Worm (Caenorhabditis elegans) whole organism, young adult: ENCODE measurements around the gene bus-4.

ENCODE experiments used
- B0019.2 ChIP-seq: fragments of 200-800 bp; sonication (Bioruptor generic); conservative IDR thresholded peaks from 2 replicates; pipeline ENCODE4 v1.3.6; 2022; ENCODE audit warnings: missing genetic modification reagents, missing genetic modification characterization, missing compliant biosample characterization
- B0336.3 ChIP-seq: fragments of 200-800 bp; sonication (Bioruptor generic); IDR thresholded peaks from 2 replicates; pipeline ENCODE4 v1.3.6; 2022; ENCODE audit warnings: missing genetic modification characterization, missing compliant biosample characterization
- C06A6.2 ChIP-seq: fragments of 200-800 bp; sonication (Bioruptor generic); conservative IDR thresholded peaks from 2 replicates; pipeline ENCODE4 v1.3.6; 2022; ENCODE audit warnings: missing genetic modification characterization, missing compliant biosample characterization
- D2030.7 ChIP-seq: fragments of 200-800 bp; sonication (Bioruptor generic); IDR thresholded peaks from 2 replicates; pipeline ENCODE4 v1.3.6; 2022; ENCODE audit warnings: missing genetic modification reagents, missing genetic modification characterization, missing compliant biosample characterization
- F37B4.10 ChIP-seq: fragments of 200-800 bp; sonication (Bioruptor generic); IDR thresholded peaks from 2 replicates; pipeline ENCODE4 v1.3.6; 2022; ENCODE audit warnings: missing genetic modification characterization, missing compliant biosample characterization
- F39B2.1 ChIP-seq: fragments of 200-800 bp; sonication (Bioruptor generic); IDR thresholded peaks from 2 replicates; pipeline ENCODE4 v1.3.6; 2022; ENCODE audit warnings: missing genetic modification reagents, missing genetic modification characterization, missing compliant biosample characterization
- F57A8.1 ChIP-seq: fragments of 200-800 bp; sonication (Bioruptor generic); optimal IDR thresholded peaks from 2 replicates; lab custom pipeline; 2018; ENCODE audit warnings: mild to moderate bottlenecking, missing genetic modification characterization, moderate library complexity, missing compliant biosample characterization
- K11D2.4 ChIP-seq: fragments of 200-800 bp; sonication (Bioruptor generic); IDR thresholded peaks from 2 replicates; pipeline ENCODE4 v1.3.6; 2022; ENCODE audit warnings: missing genetic modification reagents, missing genetic modification characterization, missing compliant biosample characterization
- T26A5.8 ChIP-seq: sonication (generic microtip); optimal IDR thresholded peaks from 2 replicates; lab custom pipeline; 2016; ENCODE audit warnings: missing genetic modification characterization, missing compliant biosample characterization
- akir-1 ChIP-seq: fragments of 200-800 bp; sonication (Bioruptor generic); optimal IDR thresholded peaks from 2 replicates; lab custom pipeline; 2018; ENCODE audit warnings: mild to moderate bottlenecking, missing genetic modification characterization, moderate library complexity, missing compliant biosample characterization
- aptf-2 ChIP-seq: fragments of 200-800 bp; sonication (Bioruptor generic); conservative IDR thresholded peaks from 2 replicates; pipeline ENCODE4 v1.3.6; 2022; ENCODE audit warnings: missing genetic modification reagents, missing genetic modification characterization, missing compliant biosample characterization
- aptf-3 ChIP-seq: fragments of 200-800 bp; sonication (Bioruptor generic); IDR thresholded peaks from 2 replicates; pipeline ENCODE4 v1.3.6; 2022; ENCODE audit warnings: missing genetic modification characterization, missing compliant biosample characterization
- attf-3 ChIP-seq: fragments of 200-800 bp; sonication (Bioruptor generic); conservative IDR thresholded peaks from 2 replicates; pipeline ENCODE4 v1.3.6; 2022; ENCODE audit warnings: missing genetic modification reagents, missing genetic modification characterization, missing compliant biosample characterization
- attf-5 ChIP-seq: fragments of 200-800 bp; sonication (Bioruptor generic); optimal IDR thresholded peaks from 2 replicates; lab custom pipeline; 2018; ENCODE audit warnings: mild to moderate bottlenecking, missing genetic modification characterization, missing compliant biosample characterization
- bed-1 ChIP-seq: fragments of 200-800 bp; sonication (Bioruptor generic); IDR thresholded peaks from 2 replicates; pipeline ENCODE4 v1.3.6; 2022; ENCODE audit warnings: missing genetic modification reagents, missing genetic modification characterization, missing compliant biosample characterization
- cebp-1 ChIP-seq, 2 experiments: fragments of 200-800 bp in 1 of 2; sonication (Bioruptor generic) in 1 of 2; sonication (generic microtip) in 1 of 2; IDR thresholded peaks in 1 of 2; optimal IDR thresholded peaks in 1 of 2; 2 replicates each; pipeline versions ENCODE4 v1.3.6 to Lab custom; 2017 to 2022; ENCODE audit warnings: missing compliant biosample characterization in 2 of 2, missing genetic modification characterization in 2 of 2, mild to moderate bottlenecking in 1 of 2, missing genetic modification reagents in 1 of 2, moderate library complexity in 1 of 2
- ceh-91 ChIP-seq: fragments of 200-800 bp; sonication (Bioruptor generic); IDR thresholded peaks from 2 replicates; pipeline ENCODE4 v1.3.6; 2022; ENCODE audit warnings: missing genetic modification reagents, missing genetic modification characterization, missing compliant biosample characterization
- die-1 ChIP-seq: sonication (generic microtip); optimal IDR thresholded peaks from 2 replicates; lab custom pipeline; 2016; ENCODE audit warnings: missing genotype, mild to moderate bottlenecking, missing genetic modification characterization, missing compliant biosample characterization
- dox-1 ChIP-seq: fragments of 200-800 bp; sonication (Bioruptor generic); IDR thresholded peaks from 2 replicates; pipeline ENCODE4 v1.3.6; 2022; ENCODE audit warnings: missing genetic modification reagents, missing genetic modification characterization, missing compliant biosample characterization
- efl-1 ChIP-seq: fragments of 150-350 bp; optimal IDR thresholded peaks from 2 replicates; lab custom pipeline; 2014; ENCODE audit warnings: missing biosample characterization, missing genetic modification reagents, missing genetic modification characterization
- egrh-3 ChIP-seq: fragments of 200-800 bp; sonication (Bioruptor generic); IDR thresholded peaks from 2 replicates; pipeline ENCODE4 v1.3.6; 2022; ENCODE audit warnings: missing genetic modification reagents, missing genetic modification characterization, missing compliant biosample characterization
- gei-17 ChIP-seq: fragments of 200-800 bp; sonication (Bioruptor generic); optimal IDR thresholded peaks from 2 replicates; lab custom pipeline; 2018; ENCODE audit warnings: mild to moderate bottlenecking, missing genetic modification characterization, missing compliant biosample characterization
- him-1 ChIP-seq: sonication (generic microtip); optimal IDR thresholded peaks from 2 replicates; lab custom pipeline; 2016; ENCODE audit warnings: missing genotype, missing genetic modification reagents, missing genetic modification characterization, missing compliant biosample characterization
- madf-3 ChIP-seq: fragments of 200-800 bp; sonication (Bioruptor generic); IDR thresholded peaks from 2 replicates; pipeline ENCODE4 v1.3.6; 2022; ENCODE audit warnings: missing genetic modification reagents, missing genetic modification characterization, missing compliant biosample characterization
- mcd-1 ChIP-seq: fragments of 200-800 bp; sonication (Bioruptor generic); IDR thresholded peaks from 2 replicates; pipeline ENCODE4 v1.3.6; 2022; ENCODE audit warnings: missing genetic modification reagents, missing genetic modification characterization, missing compliant biosample characterization
- mel-28 ChIP-seq: sonication (generic microtip); optimal IDR thresholded peaks from 2 replicates; lab custom pipeline; 2016; ENCODE audit warnings: borderline replicate concordance, mild to moderate bottlenecking, missing genetic modification characterization, missing compliant biosample characterization
- nfya-1 ChIP-seq: sonication (generic microtip); optimal IDR thresholded peaks from 2 replicates; lab custom pipeline; 2017; ENCODE audit warnings: antibody characterized with exemption, missing compliant biosample characterization, missing genetic modification characterization, borderline replicate concordance; ENCODE audit not compliant: insufficient read depth
- nhr-120 ChIP-seq: fragments of 200-800 bp; sonication (Bioruptor generic); IDR thresholded peaks from 2 replicates; pipeline ENCODE4 v1.3.6; 2022; ENCODE audit warnings: missing genetic modification characterization, missing compliant biosample characterization
- nhr-179 ChIP-seq: sonication (generic microtip); optimal IDR thresholded peaks from 2 replicates; lab custom pipeline; 2016; ENCODE audit warnings: mild to moderate bottlenecking, missing genetic modification characterization, missing compliant biosample characterization
- rec-8 ChIP-seq, 2 experiments: sonication (generic microtip); optimal IDR thresholded peaks; 2 replicates each; lab custom pipeline; 2016; ENCODE audit warnings: mild to moderate bottlenecking in 2 of 2, missing genetic modification characterization in 2 of 2, missing genetic modification reagents in 2 of 2, missing genotype in 2 of 2, missing biosample characterization in 1 of 2, missing compliant biosample characterization in 1 of 2, moderate library complexity in 1 of 2
- snpc-3.4 ChIP-seq: sonication (generic microtip); optimal IDR thresholded peaks from 2 replicates; lab custom pipeline; 2017; ENCODE audit warnings: missing genetic modification characterization, mild to moderate bottlenecking, missing compliant biosample characterization, antibody characterized with exemption, moderate library complexity, missing genotype, missing genetic modification reagents
- tbx-9 ChIP-seq: sonication (generic microtip); optimal IDR thresholded peaks from 2 replicates; lab custom pipeline; 2016; ENCODE audit warnings: borderline replicate concordance, missing genetic modification characterization, inconsistent platforms, missing compliant biosample characterization
- tlf-1 ChIP-seq: fragments of 200-800 bp; sonication (Bioruptor generic); optimal IDR thresholded peaks from 2 replicates; lab custom pipeline; 2018; ENCODE audit warnings: mild to moderate bottlenecking, missing genetic modification characterization, missing compliant biosample characterization
- zfh-2 ChIP-seq: fragments of 200-800 bp; sonication (Bioruptor generic); conservative IDR thresholded peaks from 2 replicates; pipeline ENCODE4 v1.3.6; 2022; ENCODE audit warnings: missing genetic modification reagents, missing genetic modification characterization, missing compliant biosample characterization
- ztf-18 ChIP-seq: sonication (generic microtip); optimal IDR thresholded peaks from 2 replicates; lab custom pipeline; 2016; ENCODE audit warnings: missing genotype, mild to moderate bottlenecking, missing genetic modification characterization, missing compliant biosample characterization

Gene bus-4

ce11 chrIV:4653708-4654107, 34.4 kb upstream of the bus-4 start (continued):
- TF ChIP-seq tbx-9 (tag; lab: Kevin White, UChicago) (no peak), madf-3 (GFP tag; lab: Robert Waterston, UW) (0 out of 2 replicates have a peak, but pooled peaks have one; percentile 20), rec-8 (tag; optimal IDR thresholded peaks at IDR 0.05; lab: Kevin White, UChicago) (no peak), bed-1 (GFP tag; lab: Robert Waterston, UW) (no peak), D2030.7 (GFP tag; lab: Robert Waterston, UW) (peak; percentile 83), K11D2.4 (no peak), aptf-3 (no peak), B0336.3 (0 out of 2 replicates have a peak, but pooled peaks have one; percentile 18), C06A6.2 (GFP tag; lab: Robert Waterston, UW) (no peak), mel-28 (no peak), nhr-120 (GFP tag; lab: Robert Waterston, UW) (no peak), tlf-1 (GFP tag; lab: Kevin White, UChicago) (peak; percentile 17), ceh-91 (GFP tag; lab: Robert Waterston, UW) (peak; percentile 87), aptf-2 (GFP tag; lab: Robert Waterston, UW) (no peak), F37B4.10 (no peak), nfya-1 (tag; lab: Kevin White, UChicago) (no peak), cebp-1 (GFP tag; IDR thresholded peaks at IDR 0.05; lab: Robert Waterston, UW) (no peak), cebp-1 (tag; optimal IDR thresholded peaks at IDR 0.05; lab: Kevin White, UChicago) (no peak), F39B2.1 (GFP tag; lab: Robert Waterston, UW) (no peak), gei-17 (no peak), efl-1 (peak; percentile 24), ztf-18 (tag; lab: Kevin White, UChicago) (no peak), dox-1 (peak; percentile 76), him-1 (no peak), T26A5.8 (tag; lab: Kevin White, UChicago) (no peak), nhr-179 (tag; lab: Kevin White, UChicago) (no peak)
- TF ChIP-seq, all 124 proteins: peak for 29

- TF ChIP-seq madf-3 (GFP tag; lab: Robert Waterston, UW) (0 out of 2 replicates have a peak, but pooled peaks have one; percentile 64), zfh-2 (GFP tag; lab: Robert Waterston, UW) (peak; percentile 92), attf-3 (0 out of 2 replicates have a peak, but pooled peaks have one; percentile 31), akir-1 (GFP tag; lab: Kevin White, UChicago) (no peak), egrh-3 (GFP tag; lab: Robert Waterston, UW) (peak; percentile 89), F57A8.1 (no peak), cebp-1 (GFP tag; IDR thresholded peaks at IDR 0.05; lab: Robert Waterston, UW) (0 out of 2 replicates have a peak, but pooled peaks have one; percentile 15), cebp-1 (tag; optimal IDR thresholded peaks at IDR 0.05; lab: Kevin White, UChicago) (no peak), B0336.3 (0 out of 2 replicates have a peak, but pooled peaks have one; percentile 14), mcd-1 (peak; percentile 32; the same call in 1 of the 2 replicates)
- TF ChIP-seq, all 124 proteins: peak for 7
Measured at ce11 chrIV:4655979-4656378, 32.1 kb upstream of the bus-4 start.

ce11 chrIV:4656380-4656779, 31.7 kb upstream of the bus-4 start:
- TF ChIP-seq zfh-2 (GFP tag; lab: Robert Waterston, UW) (peak; percentile 5; the same call in 1 of the 2 replicates), dox-1 (no peak), snpc-3.4 (tag; lab: Kevin White, UChicago) (no peak)

- TF ChIP-seq die-1 (tag; lab: Kevin White, UChicago): no peak
- TF ChIP-seq B0019.2 (GFP tag; lab: Robert Waterston, UW): no peak
- TF ChIP-seq attf-5 (GFP tag; lab: Kevin White, UChicago): no peak
- no peak for TF ChIP-seq efl-1
Measured at ce11 chrIV:4657874-4658273, 30.2 kb upstream of the bus-4 start, which contains the start of gene col-111. col-111 (minus strand) TSS chrIV:4657974.
